Worm (Caenorhabditis elegans) whole organism, L2 larva: ENCODE results near the gene F54C9.11.

ENCODE experiments used
- crh-2 ChIP-seq: sonication (generic microtip); optimal IDR thresholded peaks from 2 replicates; lab custom pipeline; 2017; ENCODE audit warnings: missing biosample characterization, missing genetic modification characterization
- elt-3 ChIP-seq: sonication (generic microtip); optimal IDR thresholded peaks from 2 replicates; lab custom pipeline; 2017; ENCODE audit warnings: missing biosample characterization, missing genetic modification characterization
- lin-11 ChIP-seq: fragments of 150-350 bp; sonication (generic microtip); optimal IDR thresholded peaks from 2 replicates; lab custom pipeline; 2014; ENCODE audit warnings: missing biosample characterization, missing genetic modification characterization, inconsistent platforms, mixed read lengths
- nhr-77 ChIP-seq: fragments of 150-350 bp; optimal IDR thresholded peaks from 2 replicates; lab custom pipeline; 2014; ENCODE audit warnings: missing biosample characterization, missing genetic modification characterization
- ztf-4 ChIP-seq: fragments of 150-350 bp; optimal IDR thresholded peaks from 2 replicates; lab custom pipeline; 2014; ENCODE audit warnings: missing biosample characterization, missing genetic modification characterization

- TF ChIP-seq lin-11 (tag; lab: Kevin White, UChicago) (no peak), nhr-77 (tag; lab: Kevin White, UChicago) (no peak), crh-2 (tag; lab: Kevin White, UChicago) (no peak), elt-3 (tag; lab: Kevin White, UChicago) (no peak), ztf-4 (tag; lab: Kevin White, UChicago) (no peak)
Observed at ce11 chrII:8630088-8630487, 45.2 kb upstream of the F54C9.11 start, which contains the start of gene T22C8.6.
